Fruit fly (Drosophila melanogaster) whole organism, pupa: ENCODE results near the gene Rpp14b.

Experiments used
- CG12605 ChIP-seq: fragments of 200-800 bp; sonication (Bioruptor generic); IDR thresholded peaks from 2 replicates; pipeline ENCODE4 v1.3.6; 2022; ENCODE audit warnings: missing biosample characterization, missing genetic modification characterization
- CG8159 ChIP-seq: fragments of 200-800 bp; sonication (Bioruptor generic); optimal IDR thresholded peaks from 3 replicates; lab custom pipeline; 2018; ENCODE audit warnings: missing biosample characterization, mild to moderate bottlenecking, missing genetic modification characterization, moderate library complexity
- Pif1A ChIP-seq: fragments of 200-800 bp; sonication (Bioruptor generic); optimal IDR thresholded peaks from 3 replicates; lab custom pipeline; 2016; ENCODE audit warnings: missing biosample characterization, missing genetic modification characterization
- fd96Ca ChIP-seq: fragments of 200-800 bp; sonication (Bioruptor generic); IDR thresholded peaks from 3 replicates; pipeline ENCODE4 v1.3.6; 2022; ENCODE audit warnings: missing biosample characterization, missing genetic modification characterization

DNA sequence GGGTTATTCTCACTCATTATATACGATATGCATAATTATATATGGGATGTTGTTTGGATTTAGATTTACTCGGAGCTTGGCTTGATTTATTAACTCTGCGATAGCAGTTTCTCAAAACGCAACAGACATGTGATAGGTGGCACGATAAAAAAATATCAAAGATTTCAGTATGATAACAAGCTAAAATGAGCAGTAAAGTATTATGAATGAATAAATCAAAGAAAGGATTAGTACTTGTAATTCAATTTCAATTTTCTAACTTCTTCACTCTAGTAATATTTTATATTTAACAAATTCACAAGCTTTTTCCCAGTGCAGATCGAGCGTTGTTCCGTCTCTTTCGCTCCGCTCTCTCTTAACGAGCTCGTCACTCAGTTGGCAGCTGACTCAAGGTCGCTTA is 28.4 kb downstream of the Rpp14b start:
- no peak for TF ChIP-seq CG8159
- no peak for TF ChIP-seq fd96Ca
- TF ChIP-seq CG12605 (GFP tag; lab: Robert Waterston, UW): no peak
- TF ChIP-seq Pif1A (GFP tag; lab: Kevin White, UChicago): no peak
